Worm (Caenorhabditis elegans) whole organism, L1 larva: ENCODE data around the gene gpa-6.
A peak's percentile ranks its signal among the peaks of the same experiment; 100 is the strongest.

Experiments used
- C04F5.9 ChIP-seq: sonication (generic microtip); optimal IDR thresholded peaks from 2 replicates; lab custom pipeline; 2016; ENCODE audit warnings: missing genetic modification characterization, missing compliant biosample characterization
- C16A3.4 ChIP-seq: fragments of 150-350 bp; optimal IDR thresholded peaks from 2 replicates; lab custom pipeline; 2014; ENCODE audit warnings: missing biosample characterization, missing genetic modification characterization
- blmp-1 ChIP-seq: fragments of 150-350 bp; optimal IDR thresholded peaks from 2 replicates; lab custom pipeline; 2014; ENCODE audit warnings: missing biosample characterization, missing genetic modification characterization
- ceh-63 ChIP-seq: fragments of 200-800 bp; sonication (Bioruptor generic); optimal IDR thresholded peaks from 2 replicates; lab custom pipeline; 2018; ENCODE audit warnings: mild to moderate bottlenecking, missing genetic modification characterization, missing compliant biosample characterization
- ceh-8 ChIP-seq: fragments of 200-800 bp; sonication (Bioruptor generic); optimal IDR thresholded peaks from 2 replicates; lab custom pipeline; 2018; ENCODE audit warnings: mild to moderate bottlenecking, missing genetic modification characterization, moderate library complexity, missing compliant biosample characterization
- ceh-82 ChIP-seq, 3 experiments: fragments of 150-350 bp in 1 of 3; sonication (generic microtip) in 2 of 3; optimal IDR thresholded peaks; 2 replicates each; lab custom pipeline; 2014 to 2017; ENCODE audit warnings: missing biosample characterization in 3 of 3, missing genetic modification characterization in 3 of 3
- ceh-88 ChIP-seq: fragments of 200-800 bp; sonication (Bioruptor generic); IDR thresholded peaks from 2 replicates; pipeline ENCODE4 v1.3.6; 2022; ENCODE audit warnings: missing genetic modification characterization, missing compliant biosample characterization
- efl-1 ChIP-seq, 4 experiments: fragments of 150-350 bp; optimal IDR thresholded peaks in 3 of 4; peaks in 1 of 4; 1 replicate in 1 of 4; 2 replicates in 3 of 4; lab custom pipeline; 2014; ENCODE audit warnings: missing biosample characterization in 2 of 4, missing genetic modification characterization in 2 of 4, missing genetic modification reagents in 2 of 4
- egl-27 ChIP-seq, 2 experiments: fragments of 150-350 bp in 1 of 2; sonication (generic microtip); optimal IDR thresholded peaks; 3 replicates each; lab custom pipeline; 2017 to 2018; ENCODE audit warnings: missing biosample characterization in 2 of 2, missing genetic modification characterization in 2 of 2, missing genetic modification reagents in 2 of 2
- elt-2 ChIP-seq: sonication (generic microtip); optimal IDR thresholded peaks from 2 replicates; lab custom pipeline; 2016; ENCODE audit warnings: missing genetic modification characterization, mild to moderate bottlenecking, inconsistent platforms, missing compliant biosample characterization, missing genetic modification reagents
- ets-5 ChIP-seq: fragments of 200-800 bp; sonication (Bioruptor generic); IDR thresholded peaks from 2 replicates; pipeline ENCODE4 v1.3.6; 2022; ENCODE audit warnings: missing genetic modification characterization, missing compliant biosample characterization
- fkh-10 ChIP-seq: sonication (generic microtip); optimal IDR thresholded peaks from 2 replicates; lab custom pipeline; 2017; ENCODE audit warnings: missing biosample characterization, missing genetic modification reagents, missing genetic modification characterization
- fkh-8 ChIP-seq: sonication (generic microtip); optimal IDR thresholded peaks from 2 replicates; lab custom pipeline; 2016; ENCODE audit warnings: mild to moderate bottlenecking, missing genetic modification characterization, missing compliant biosample characterization
- hlh-4 ChIP-seq: sonication (generic microtip); optimal IDR thresholded peaks from 2 replicates; lab custom pipeline; 2016; ENCODE audit warnings: mild to moderate bottlenecking, missing genetic modification characterization, missing compliant biosample characterization
- isw-1 ChIP-seq: fragments of 200-800 bp; sonication (Bioruptor generic); IDR thresholded peaks from 2 replicates; pipeline ENCODE4 v1.3.6; 2022; ENCODE audit warnings: missing genetic modification characterization, missing compliant biosample characterization
- jun-1 ChIP-seq: fragments of 150-350 bp; optimal IDR thresholded peaks from 2 replicates; lab custom pipeline; 2014; ENCODE audit warnings: missing biosample characterization, missing genetic modification reagents, missing genetic modification characterization
- lin-13 ChIP-seq: fragments of 150-350 bp; optimal IDR thresholded peaks from 2 replicates; lab custom pipeline; 2014; ENCODE audit warnings: missing biosample characterization, missing genetic modification reagents, missing genetic modification characterization
- lin-14 ChIP-seq: fragments of 200-800 bp; sonication (Bioruptor generic); optimal IDR thresholded peaks from 2 replicates; lab custom pipeline; 2018; ENCODE audit warnings: mild to moderate bottlenecking, missing genetic modification characterization, moderate library complexity, missing compliant biosample characterization
- lin-35 ChIP-seq, 2 experiments: fragments of 150-350 bp; optimal IDR thresholded peaks; 2 replicates each; lab custom pipeline; 2014; ENCODE audit warnings: missing biosample characterization in 2 of 2, missing genetic modification characterization in 2 of 2, missing genetic modification reagents in 2 of 2
- lir-3 ChIP-seq: sonication (generic microtip); optimal IDR thresholded peaks from 2 replicates; lab custom pipeline; 2016; ENCODE audit warnings: mild to moderate bottlenecking, missing genetic modification characterization, moderate library complexity, missing compliant biosample characterization; ENCODE audit not compliant: poor library complexity
- lsy-2 ChIP-seq, 2 experiments: fragments of 150-350 bp; optimal IDR thresholded peaks; 2 replicates each; lab custom pipeline; 2014; ENCODE audit warnings: missing biosample characterization in 2 of 2, missing genetic modification characterization in 2 of 2
- mep-1 ChIP-seq: fragments of 150-350 bp; optimal IDR thresholded peaks from 2 replicates; lab custom pipeline; 2014; ENCODE audit warnings: missing biosample characterization, missing genetic modification characterization
- nhr-11 ChIP-seq: fragments of 150-350 bp; optimal IDR thresholded peaks from 2 replicates; lab custom pipeline; 2014; ENCODE audit warnings: missing biosample characterization, missing genetic modification characterization
- nhr-28 ChIP-seq: fragments of 150-350 bp; optimal IDR thresholded peaks from 2 replicates; lab custom pipeline; 2014; ENCODE audit warnings: missing biosample characterization, missing genetic modification characterization
- nhr-47 ChIP-seq: sonication (generic microtip); optimal IDR thresholded peaks from 2 replicates; lab custom pipeline; 2016; ENCODE audit warnings: mild to moderate bottlenecking, missing genetic modification characterization, moderate library complexity, missing compliant biosample characterization
- nhr-85 ChIP-seq: sonication (generic microtip); peaks from one replicate; lab custom pipeline; 2016; ENCODE audit warnings: missing genetic modification characterization, inconsistent platforms, missing compliant biosample characterization
- swsn-7 ChIP-seq: sonication (generic microtip); optimal IDR thresholded peaks from 2 replicates; lab custom pipeline; 2016; ENCODE audit warnings: missing genetic modification characterization, missing compliant biosample characterization
- unc-130 ChIP-seq: fragments of 150-350 bp; optimal IDR thresholded peaks from 2 replicates; lab custom pipeline; 2017; ENCODE audit warnings: missing biosample characterization, missing genetic modification characterization, inconsistent platforms
- unc-30 ChIP-seq: sonication (generic microtip); optimal IDR thresholded peaks from 2 replicates; lab custom pipeline; 2017; ENCODE audit warnings: missing biosample characterization, missing genetic modification characterization
- unc-62 ChIP-seq: fragments of 150-350 bp; optimal IDR thresholded peaks from 2 replicates; lab custom pipeline; 2014; ENCODE audit warnings: missing biosample characterization, missing genetic modification reagents, missing genetic modification characterization
- unc-86 ChIP-seq: sonication (generic microtip); optimal IDR thresholded peaks from 2 replicates; lab custom pipeline; 2016; ENCODE audit warnings: missing genetic modification characterization, missing compliant biosample characterization
- vab-15 ChIP-seq: sonication (generic microtip); optimal IDR thresholded peaks from 2 replicates; lab custom pipeline; 2017; ENCODE audit warnings: missing genotype, mild to moderate bottlenecking, missing genetic modification characterization, missing compliant biosample characterization
- zag-1 ChIP-seq: fragments of 150-350 bp; optimal IDR thresholded peaks from 2 replicates; lab custom pipeline; 2014; ENCODE audit warnings: missing biosample characterization, missing genetic modification characterization
- zip-4 ChIP-seq: fragments of 200-800 bp; sonication (Bioruptor generic); optimal IDR thresholded peaks from 2 replicates; lab custom pipeline; 2018; ENCODE audit warnings: mild to moderate bottlenecking, missing genetic modification characterization, moderate library complexity, missing compliant biosample characterization
- ztf-11 ChIP-seq, 2 experiments: sonication (generic microtip); optimal IDR thresholded peaks; 2 replicates each; lab custom pipeline; 2016 to 2017; ENCODE audit warnings: missing genetic modification characterization in 2 of 2, missing biosample characterization in 1 of 2, missing compliant biosample characterization in 1 of 2
- ztf-4 ChIP-seq: fragments of 150-350 bp; optimal IDR thresholded peaks from 2 replicates; lab custom pipeline; 2014; ENCODE audit warnings: missing biosample characterization, missing genetic modification characterization

gpa-6 gene

ce11 chrX:13154514-13154913 lies 36.5 kb upstream of the gpa-6 start:
- TF ChIP-seq ceh-8 = no peak
- no peak for TF ChIP-seq zag-1 (tag; lab: Kevin White, UChicago)
- no peak for TF ChIP-seq unc-30 (tag; lab: Kevin White, UChicago)
- no peak for TF ChIP-seq ztf-4 (tag; lab: Kevin White, UChicago)
- TF ChIP-seq ceh-88 (GFP tag; lab: Robert Waterston, UW) = no peak
- TF ChIP-seq swsn-7 (tag; lab: Kevin White, UChicago) = no peak
- no peak for TF ChIP-seq lin-14
- no peak for TF ChIP-seq lin-13 (GFP tag; lab: Kevin White, UChicago)
- peak; percentile 56 for TF ChIP-seq elt-2 (tag; lab: Kevin White, UChicago)
- peak; percentile 14 for TF ChIP-seq ceh-63 (GFP tag; lab: Kevin White, UChicago)
- TF ChIP-seq unc-62 = no peak
- TF ChIP-seq vab-15 (tag; lab: Kevin White, UChicago) = no peak
- no peak for TF ChIP-seq ceh-82 (tag; optimal IDR thresholded peaks at IDR 0.05; lab: Kevin White, UChicago)
- no peak for TF ChIP-seq zip-4
- no peak for TF ChIP-seq lin-35 (GFP tag; optimal IDR thresholded peaks at IDR 0.05; lab: Kevin White, UChicago)
- TF ChIP-seq C04F5.9 (tag; lab: Kevin White, UChicago) = no peak
- TF ChIP-seq nhr-85 = no peak
- TF ChIP-seq, all 84 proteins: peak for 2

ce11 chrX:13155730-13156129 lies 35.3 kb upstream of the gpa-6 start:
- TF ChIP-seq jun-1 (tag; lab: Kevin White, UChicago) = no peak
- no peak for TF ChIP-seq hlh-4 (tag; lab: Kevin White, UChicago)
- peak; percentile 6 for TF ChIP-seq lin-14
- TF ChIP-seq nhr-85 = no peak
- no peak for TF ChIP-seq lir-3 (tag; lab: Kevin White, UChicago)
- TF ChIP-seq C16A3.4 (tag; lab: Kevin White, UChicago) = no peak
- no peak for TF ChIP-seq ceh-82 (tag; optimal IDR thresholded peaks at IDR 0.05; lab: Kevin White, UChicago)
- TF ChIP-seq ets-5 = no peak
- no peak for TF ChIP-seq ceh-88 (GFP tag; lab: Robert Waterston, UW)
- TF ChIP-seq egl-27 (tag; optimal IDR thresholded peaks at IDR 0.05; lab: Kevin White, UChicago) = no peak
- no peak for TF ChIP-seq unc-62
- peak; percentile 82 for TF ChIP-seq fkh-10 (GFP tag; lab: Kevin White, UChicago)
- no peak for TF ChIP-seq fkh-8 (tag; lab: Kevin White, UChicago)
- no peak for TF ChIP-seq isw-1 (GFP tag; lab: Robert Waterston, UW)
- TF ChIP-seq efl-1 (optimal IDR thresholded peaks at IDR 0.05; lab: Kevin White, UChicago) = no peak
- peak in 1 of 2 experiments; percentile 13 for TF ChIP-seq efl-1 (GFP tag; optimal IDR thresholded peaks at IDR 0.05 in 1 of 2; lab: Kevin White, UChicago)
- no peak for TF ChIP-seq nhr-11 (tag; lab: Kevin White, UChicago)
- no peak for TF ChIP-seq unc-86 (tag; lab: Kevin White, UChicago)
- TF ChIP-seq nhr-47 = no peak
- no peak for TF ChIP-seq mep-1 (tag; lab: Kevin White, UChicago)
- no peak for TF ChIP-seq lsy-2 (tag; optimal IDR thresholded peaks at IDR 0.05; lab: Kevin White, UChicago)
- no peak for TF ChIP-seq nhr-28 (tag; lab: Kevin White, UChicago)

ce11 chrX:13157112-13157768 lies 33.8 kb upstream of the gpa-6 start:
- TF ChIP-seq lin-35 (GFP tag; optimal IDR thresholded peaks at IDR 0.05; lab: Kevin White, UChicago) (peak in 1 of 2 experiments; percentile 35), blmp-1 (tag; lab: Kevin White, UChicago) (peak; percentile 81), ztf-11 (tag; optimal IDR thresholded peaks at IDR 0.05; lab: Kevin White, UChicago) (no peak), lin-14 (peak; percentile 18), nhr-85 (peak; percentile 43)

ce11 chrX:13158487-13158886 lies 32.5 kb upstream of the gpa-6 start:
- no peak for TF ChIP-seq unc-130 (tag; lab: Kevin White, UChicago)
- TF ChIP-seq lin-14 = peak; percentile 11
